Worm (Caenorhabditis elegans): ENCODE measurements around the gene Y47D7A.15.
A peak's percentile ranks its signal among the peaks of the same experiment; 100 is the strongest.
"Not testable (repeated sequence)": the region's sequence is repeated elsewhere in the genome, so short reads cannot be mapped to it uniquely, and the experiment has no call there.

Y47D7A.15 gene

ce11 chrV:4432783-4433237, at the start of gene Y47D7A.15:
Y47D7A.15 (minus strand) TSS chrV:4433187.
- TF ChIP-seq sea-2 (GFP tag; optimal IDR thresholded peaks at IDR 0.05) (no peak), ztf-11 (tag; optimal IDR thresholded peaks at IDR 0.05) (no peak), snpc-4 (tag; optimal IDR thresholded peaks at IDR 0.05) (no peak), zag-1 (tag; optimal IDR thresholded peaks at IDR 0.05) (no peak), R02D3.7 (tag; optimal IDR thresholded peaks at IDR 0.05) (no peak), nhr-28 (tag; optimal IDR thresholded peaks at IDR 0.05) (no peak), eor-1 (tag; optimal IDR thresholded peaks at IDR 0.05) (no peak), nhr-11 (tag; optimal IDR thresholded peaks at IDR 0.05) (no peak), daf-12 (tag; optimal IDR thresholded peaks at IDR 0.05) (no peak), mdl-1 (tag; optimal IDR thresholded peaks at IDR 0.05) (no peak)

- TF ChIP-seq ztf-4 (tag; optimal IDR thresholded peaks at IDR 0.05) (no peak), mdl-1 (tag; optimal IDR thresholded peaks at IDR 0.05) (no peak), elt-1 (tag; optimal IDR thresholded peaks at IDR 0.05) (peak; percentile 53)
Observed at ce11 chrV:4481823-4482222, 48.8 kb upstream of the Y47D7A.15 start.

ce11 chrV:4474543-4474942, 41.6 kb upstream of the Y47D7A.15 start, which contains the start of gene str-35:
str-35 (plus strand) TSS chrV:4474843.
- TF ChIP-seq lin-15B, elt-1, elt-2 (tag; optimal IDR thresholded peaks at IDR 0.05): not testable (repeated sequence)

- no peak for TF ChIP-seq ceh-82 (tag; optimal IDR thresholded peaks at IDR 0.05)
- no peak for TF ChIP-seq lsy-12 (tag; optimal IDR thresholded peaks at IDR 0.05)
- TF ChIP-seq elt-1 (tag; optimal IDR thresholded peaks at IDR 0.05): no peak
- TF ChIP-seq nhr-76 (tag; optimal IDR thresholded peaks at IDR 0.05): no peak
- TF ChIP-seq mdl-1 (tag; optimal IDR thresholded peaks at IDR 0.05): no peak
- TF ChIP-seq fkh-2 (tag; optimal IDR thresholded peaks at IDR 0.05): no peak
- TF ChIP-seq sea-2 (GFP tag; optimal IDR thresholded peaks at IDR 0.05): no peak
- no peak for TF ChIP-seq hmg-11 (tag; optimal IDR thresholded peaks at IDR 0.05)
- TF ChIP-seq unc-62 (GFP tag; optimal IDR thresholded peaks at IDR 0.05): no peak
- no peak for TF ChIP-seq mml-1 (tag; optimal IDR thresholded peaks at IDR 0.05)
- no peak for TF ChIP-seq zag-1 (tag; optimal IDR thresholded peaks at IDR 0.05)
- TF ChIP-seq nfya-1 (tag; optimal IDR thresholded peaks at IDR 0.05; ENCODE audit: insufficient read depth): no peak
- TF ChIP-seq nhr-23 (tag; optimal IDR thresholded peaks at IDR 0.05): no peak
Observed at ce11 chrV:4471065-4471464, 38.1 kb upstream of the Y47D7A.15 start, which contains the start of gene T08H10.3. T08H10.3 (plus strand) TSS chrV:4471365.

- peak; percentile 10 for TF ChIP-seq fkh-10 (GFP tag; optimal IDR thresholded peaks at IDR 0.05)
- no peak for TF ChIP-seq hmg-11 (tag; optimal IDR thresholded peaks at IDR 0.05)
- no peak for TF ChIP-seq ZK546.5 (tag; optimal IDR thresholded peaks at IDR 0.05)
- TF ChIP-seq snpc-4 (tag; optimal IDR thresholded peaks at IDR 0.05): no peak
Observed at ce11 chrV:4454634-4455033, 21.6 kb upstream of the Y47D7A.15 start, which contains the start of gene gnrr-5. gnrr-5 (minus strand) TSS chrV:4454734.

- TF ChIP-seq eor-1 (tag; optimal IDR thresholded peaks at IDR 0.05): no peak
- TF ChIP-seq pqm-1 (tag; optimal IDR thresholded peaks at IDR 0.05): no peak
- no peak for TF ChIP-seq unc-62 (GFP tag; optimal IDR thresholded peaks at IDR 0.05)
- TF ChIP-seq zag-1 (tag; optimal IDR thresholded peaks at IDR 0.05): no peak
- no peak for TF ChIP-seq elt-3 (tag; optimal IDR thresholded peaks at IDR 0.05)
- no peak for TF ChIP-seq skn-1 (tag; optimal IDR thresholded peaks at IDR 0.05)
- no peak for TF ChIP-seq mdl-1 (tag; optimal IDR thresholded peaks at IDR 0.05)
- TF ChIP-seq nhr-11 (tag; optimal IDR thresholded peaks at IDR 0.05): no peak
- TF ChIP-seq aly-2 (tag; optimal IDR thresholded peaks at IDR 0.05): no peak
- no peak for TF ChIP-seq ama-1 (optimal IDR thresholded peaks at IDR 0.05)
- no peak for TF ChIP-seq ceh-82 (tag; optimal IDR thresholded peaks at IDR 0.05)
- no peak for TF ChIP-seq ZK546.5 (tag; optimal IDR thresholded peaks at IDR 0.05)
- TF ChIP-seq egl-27 (tag; optimal IDR thresholded peaks at IDR 0.05): no peak
- TF ChIP-seq fkh-2 (tag; optimal IDR thresholded peaks at IDR 0.05): no peak
- TF ChIP-seq fkh-10 (GFP tag; optimal IDR thresholded peaks at IDR 0.05): no peak
- TF ChIP-seq daf-12 (tag; optimal IDR thresholded peaks at IDR 0.05): no peak
- TF ChIP-seq jun-1 (tag; optimal IDR thresholded peaks at IDR 0.05): peak; percentile 10
- peak; percentile 62 for TF ChIP-seq lin-15B (tag; optimal IDR thresholded peaks at IDR 0.05)
- TF ChIP-seq ceh-16 (tag; optimal IDR thresholded peaks at IDR 0.05): no peak
- peak; percentile 14 for TF ChIP-seq R02D3.7 (tag; optimal IDR thresholded peaks at IDR 0.05)
- TF ChIP-seq nfya-1 (tag; optimal IDR thresholded peaks at IDR 0.05; ENCODE audit: insufficient read depth): peak; percentile 59
- TF ChIP-seq nhr-76 (tag; optimal IDR thresholded peaks at IDR 0.05): no peak
- TF ChIP-seq nhr-25 (tag; optimal IDR thresholded peaks at IDR 0.05): no peak
- peak; percentile 57 for TF ChIP-seq hmg-11 (tag; optimal IDR thresholded peaks at IDR 0.05)
- TF ChIP-seq pha-4 (tag; optimal IDR thresholded peaks at IDR 0.05): peak; percentile 85
- TF ChIP-seq ceh-9 (tag; optimal IDR thresholded peaks at IDR 0.05): no peak
- TF ChIP-seq elt-2 (tag; optimal IDR thresholded peaks at IDR 0.05): peak; percentile 65
- no peak for TF ChIP-seq nhr-237 (tag; optimal IDR thresholded peaks at IDR 0.05)
- TF ChIP-seq egl-5 (tag; optimal IDR thresholded peaks at IDR 0.05): no peak
- TF ChIP-seq lsy-12 (tag; optimal IDR thresholded peaks at IDR 0.05): no peak
- TF ChIP-seq ztf-4 (tag; optimal IDR thresholded peaks at IDR 0.05): no peak
- no peak for TF ChIP-seq nhr-28 (tag; optimal IDR thresholded peaks at IDR 0.05)
- peak; percentile 52 for TF ChIP-seq snpc-4 (tag; optimal IDR thresholded peaks at IDR 0.05)
- TF ChIP-seq nhr-23 (tag; optimal IDR thresholded peaks at IDR 0.05): no peak
Observed at ce11 chrV:4450523-4451089, 17.6 kb upstream of the Y47D7A.15 start, which contains the start of gene rft-2. rft-2 (minus strand) TSS chrV:4450563.

All from whole organism, L3 larva.